Fruit fly (Drosophila melanogaster): ENCODE data around the gene Vha14-2.

DNA sequence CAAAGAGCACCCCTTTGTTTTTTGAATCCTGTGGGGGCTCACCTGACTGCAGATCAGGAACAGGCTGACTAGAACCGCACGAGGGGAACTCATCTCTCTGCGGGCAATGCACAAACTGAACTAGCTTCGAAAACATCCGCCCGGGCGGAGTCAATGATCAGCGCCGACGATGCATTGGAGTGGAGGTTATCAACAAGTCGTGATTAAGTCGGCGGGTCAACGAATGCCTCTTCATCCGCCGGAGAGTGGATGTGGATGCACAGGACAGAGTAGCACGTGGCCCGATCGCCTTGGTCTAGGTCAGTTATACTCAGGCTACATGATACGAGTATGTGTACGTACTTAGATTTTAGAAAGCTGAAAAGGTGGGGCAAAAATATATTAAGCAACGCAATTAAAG, 11.5 kb upstream of the Vha14-2 start, which contains the start of gene Obp83ef:
- TF ChIP-seq Crg-1 (GFP tag; optimal IDR thresholded peaks at IDR 0.05) (no peak), toe (GFP tag; optimal IDR thresholded peaks at IDR 0.05) (no peak), bab1 (GFP tag; optimal IDR thresholded peaks at IDR 0.05) (no peak), CG7045 (GFP tag; optimal IDR thresholded peaks at IDR 0.05) (no peak), CG5204 (GFP tag; optimal IDR thresholded peaks at IDR 0.05) (no peak)
